Fruit fly (Drosophila melanogaster) whole organism, embryonic: Measurements from ENCODE around the gene Alh.
A peak's percentile ranks its signal among the peaks of the same experiment; 100 is the strongest.

Source experiments
- Awh ChIP-seq: fragments of 200-800 bp; sonication (Bioruptor generic); IDR thresholded peaks from 2 replicates; pipeline ENCODE4, ENCODE4 v1.3.6; 2022; ENCODE audit warnings: missing biosample characterization, missing genetic modification characterization
- CG10147 ChIP-seq: fragments of 200-800 bp; sonication (Bioruptor generic); optimal IDR thresholded peaks from 2 replicates; lab custom pipeline; 2019; ENCODE audit warnings: missing biosample characterization, mild to moderate bottlenecking, missing genetic modification characterization, moderate library complexity
- CG10959 ChIP-seq: fragments of 200-800 bp; sonication (Bioruptor generic); IDR thresholded peaks from 2 replicates; pipeline ENCODE4 v1.3.6; 2022; ENCODE audit warnings: missing biosample characterization, missing genetic modification characterization
- CG11456 ChIP-seq: fragments of 200-800 bp; sonication (Bioruptor generic); IDR thresholded peaks from 3 replicates; pipeline ENCODE4 v1.3.6; 2022; ENCODE audit warnings: missing biosample characterization, missing genetic modification characterization
- CG12299 ChIP-seq: fragments of 200-800 bp; sonication (Bioruptor generic); optimal IDR thresholded peaks from 2 replicates; lab custom pipeline; 2018; ENCODE audit warnings: missing biosample characterization, mild to moderate bottlenecking, missing genetic modification characterization
- CG16813 ChIP-seq: fragments of 200-800 bp; sonication (Bioruptor generic); IDR thresholded peaks from 3 replicates; pipeline ENCODE4 v1.3.6; 2022; ENCODE audit warnings: missing biosample characterization, missing genetic modification characterization; ENCODE audit not compliant: partially characterized antibody
- CG17186 ChIP-seq: fragments of 200-800 bp; sonication (Bioruptor generic); optimal IDR thresholded peaks from 3 replicates; lab custom pipeline; 2017; ENCODE audit warnings: missing biosample characterization, missing genetic modification reagents, missing genetic modification characterization
- CG18262 ChIP-seq: fragments of 200-800 bp; optimal IDR thresholded peaks from 3 replicates; lab custom pipeline; 2019; ENCODE audit warnings: missing biosample characterization, mild to moderate bottlenecking, missing genetic modification characterization, moderate library complexity
- CG18476 ChIP-seq: fragments of 200-800 bp; sonication (Bioruptor generic); optimal IDR thresholded peaks from 2 replicates; lab custom pipeline; 2016; ENCODE audit warnings: missing biosample characterization, mild to moderate bottlenecking, missing genetic modification characterization
- CG2199 ChIP-seq: fragments of 200-800 bp; sonication (Bioruptor generic); IDR thresholded peaks from 3 replicates; pipeline ENCODE4 v1.3.6; 2022; ENCODE audit warnings: missing biosample characterization, missing genetic modification characterization
- CG3065 ChIP-seq: fragments of 200-800 bp; sonication (Bioruptor generic); optimal IDR thresholded peaks from 2 replicates; lab custom pipeline; 2016; ENCODE audit warnings: missing biosample characterization, missing genetic modification characterization
- CG31224 ChIP-seq: fragments of 200-800 bp; sonication (Bioruptor generic); IDR thresholded peaks from 2 replicates; pipeline ENCODE4 v1.3.6; 2022; ENCODE audit warnings: missing biosample characterization, missing genetic modification characterization
- CG31388 ChIP-seq: fragments of 200-800 bp; sonication (Bioruptor generic); optimal IDR thresholded peaks from 2 replicates; lab custom pipeline; 2016; ENCODE audit warnings: missing biosample characterization, missing genetic modification characterization
- CG32772 ChIP-seq: fragments of 200-800 bp; sonication (Bioruptor generic); IDR thresholded peaks from 2 replicates; pipeline ENCODE4 v1.3.6; 2022; ENCODE audit warnings: missing biosample characterization, missing genetic modification characterization
- CG33213 ChIP-seq: fragments of 200-800 bp; sonication (Bioruptor generic); optimal IDR thresholded peaks from 3 replicates; lab custom pipeline; 2016; ENCODE audit warnings: missing biosample characterization, missing genetic modification characterization
- CG4820 ChIP-seq: fragments of 200-800 bp; sonication (Bioruptor generic); optimal IDR thresholded peaks from 3 replicates; lab custom pipeline; 2016; ENCODE audit warnings: missing biosample characterization, missing genetic modification characterization
- CG4854 ChIP-seq: fragments of 200-800 bp; sonication (Bioruptor generic); optimal IDR thresholded peaks from 2 replicates; lab custom pipeline; 2016; ENCODE audit warnings: missing biosample characterization, missing genetic modification characterization, inconsistent platforms
- CG6813 ChIP-seq: fragments of 200-800 bp; sonication (Bioruptor generic); optimal IDR thresholded peaks from 2 replicates; lab custom pipeline; 2017; ENCODE audit warnings: missing biosample characterization, missing genetic modification characterization, mild to moderate bottlenecking, moderate library complexity, missing genetic modification reagents
- CG7786 ChIP-seq: fragments of 200-800 bp; sonication (Bioruptor generic); optimal IDR thresholded peaks from 2 replicates; lab custom pipeline; 2016; ENCODE audit warnings: missing biosample characterization, missing genetic modification characterization
- CG8290 ChIP-seq, 3 experiments: fragments of 200-800 bp; sonication (Bioruptor generic); optimal IDR thresholded peaks; 2 replicates each; lab custom pipeline; 2016 to 2019; ENCODE audit warnings: missing biosample characterization in 3 of 3, missing genetic modification characterization in 3 of 3, mild to moderate bottlenecking in 2 of 3, moderate library complexity in 1 of 3
- CHES-1-like ChIP-seq: fragments of 200-800 bp; sonication (Bioruptor generic); optimal IDR thresholded peaks from 2 replicates; lab custom pipeline; 2016; ENCODE audit warnings: missing biosample characterization, missing genetic modification characterization
- Dref ChIP-seq: fragments of 200-800 bp; sonication (Bioruptor generic); IDR thresholded peaks from 2 replicates; pipeline ENCODE4 v1.3.6; 2022; ENCODE audit warnings: missing biosample characterization, missing genetic modification characterization
- HHEX ChIP-seq: fragments of 200-800 bp; sonication (Bioruptor generic); optimal IDR thresholded peaks from 3 replicates; lab custom pipeline; 2017; ENCODE audit warnings: missing biosample characterization, mild to moderate bottlenecking, missing genetic modification characterization, missing genetic modification reagents
- Hand ChIP-seq: fragments of 200-800 bp; sonication (Bioruptor generic); optimal IDR thresholded peaks from 2 replicates; lab custom pipeline; 2017; ENCODE audit warnings: mild to moderate bottlenecking, missing biosample characterization, missing genetic modification reagents, missing genetic modification characterization
- NK7.1 ChIP-seq: fragments of 200-800 bp; sonication (Bioruptor generic); optimal IDR thresholded peaks from 3 replicates; lab custom pipeline; 2016; ENCODE audit warnings: missing biosample characterization, missing genetic modification characterization
- Neu2 ChIP-seq: fragments of 200-800 bp; sonication (Bioruptor generic); optimal IDR thresholded peaks from 3 replicates; lab custom pipeline; 2016; ENCODE audit warnings: missing biosample characterization, missing genetic modification characterization, borderline replicate concordance
- NfI ChIP-seq: fragments of 200-800 bp; sonication (Bioruptor generic); optimal IDR thresholded peaks from 3 replicates; lab custom pipeline; 2018; ENCODE audit warnings: missing biosample characterization, mild to moderate bottlenecking, missing genetic modification characterization, moderate library complexity
- Ravus ChIP-seq: fragments of 200-800 bp; sonication (Bioruptor generic); IDR thresholded peaks from 2 replicates; pipeline ENCODE4 v1.3.6; 2022; ENCODE audit warnings: missing biosample characterization, missing genetic modification characterization
- TFAM ChIP-seq: fragments of 200-800 bp; sonication (Bioruptor generic); optimal IDR thresholded peaks from 2 replicates; lab custom pipeline; 2017; ENCODE audit warnings: missing biosample characterization, missing genetic modification characterization, inconsistent platforms
- bcd ChIP-seq: fragments of 200-800 bp; sonication (Bioruptor generic); optimal IDR thresholded peaks from 2 replicates; lab custom pipeline; 2017; ENCODE audit warnings: missing biosample characterization, mild to moderate bottlenecking, missing genetic modification characterization
- fd3F ChIP-seq: fragments of 200-800 bp; sonication (Bioruptor generic); optimal IDR thresholded peaks from 2 replicates; lab custom pipeline; 2018; ENCODE audit warnings: missing biosample characterization, mild to moderate bottlenecking, missing genetic modification characterization, moderate library complexity
- gcm ChIP-seq: fragments of 200-800 bp; sonication (Bioruptor generic); optimal IDR thresholded peaks from 2 replicates; lab custom pipeline; 2019; ENCODE audit warnings: missing biosample characterization, mild to moderate bottlenecking, missing genetic modification characterization, moderate library complexity
- hth ChIP-seq: fragments of >200 bp; optimal IDR thresholded peaks from 2 replicates; lab custom pipeline; 2017; ENCODE audit warnings: inconsistent platforms
- jumu ChIP-seq: fragments of 200-800 bp; sonication (Bioruptor generic); optimal IDR thresholded peaks from 3 replicates; lab custom pipeline; 2016; ENCODE audit warnings: missing biosample characterization, missing genetic modification characterization
- nmo ChIP-seq: fragments of 200-800 bp; sonication (Bioruptor generic); optimal IDR thresholded peaks from 2 replicates; lab custom pipeline; 2018; ENCODE audit warnings: missing biosample characterization, mild to moderate bottlenecking, missing genetic modification characterization, moderate library complexity
- odd ChIP-seq: fragments of 200-800 bp; sonication (Bioruptor generic); optimal IDR thresholded peaks from 2 replicates; lab custom pipeline; 2017; ENCODE audit warnings: missing biosample characterization, mild to moderate bottlenecking, missing genetic modification characterization
- otp ChIP-seq: fragments of 200-800 bp; sonication (Bioruptor generic); IDR thresholded peaks from 3 replicates; pipeline ENCODE4, ENCODE4 v1.3.6; 2022; ENCODE audit warnings: missing biosample characterization, missing genetic modification characterization
- p53 ChIP-seq: fragments of 200-800 bp; sonication (Bioruptor generic); optimal IDR thresholded peaks from 2 replicates; lab custom pipeline; 2016; ENCODE audit warnings: missing biosample characterization, missing genetic modification characterization
- sc ChIP-seq, 3 experiments: fragments of >200 bp in 2 of 3; fragments of 200-800 bp in 1 of 3; sonication (Bioruptor generic) in 1 of 3; optimal IDR thresholded peaks; 2 replicates in 2 of 3; 3 replicates in 1 of 3; lab custom pipeline; 2017; ENCODE audit warnings: mild to moderate bottlenecking in 1 of 3, missing biosample characterization in 1 of 3, missing genetic modification characterization in 1 of 3, missing genetic modification reagents in 1 of 3
- sna ChIP-seq: fragments of 200-800 bp; sonication (Bioruptor generic); IDR thresholded peaks from 2 replicates; pipeline ENCODE4 v1.3.6; 2022; ENCODE audit warnings: missing biosample characterization, missing genetic modification characterization; ENCODE audit not compliant: partially characterized antibody
- so ChIP-seq: fragments of 200-800 bp; sonication (Bioruptor generic); IDR thresholded peaks from 3 replicates; pipeline ENCODE4 v1.3.6; 2022; ENCODE audit warnings: missing biosample characterization, missing genetic modification characterization
- sob ChIP-seq: fragments of 200-800 bp; sonication (Bioruptor generic); IDR thresholded peaks from 2 replicates; pipeline ENCODE4 v1.3.6; 2022; ENCODE audit warnings: missing biosample characterization, missing genetic modification characterization
- sqz ChIP-seq: fragments of 200-800 bp; sonication (Bioruptor generic); optimal IDR thresholded peaks from 3 replicates; lab custom pipeline; 2018; ENCODE audit warnings: missing biosample characterization, mild to moderate bottlenecking, missing genetic modification characterization
- sr ChIP-seq: fragments of 200-800 bp; sonication (Bioruptor generic); IDR thresholded peaks from 3 replicates; pipeline ENCODE4 v1.3.6; 2022; ENCODE audit warnings: missing biosample characterization, missing genetic modification characterization
- tap ChIP-seq: fragments of 200-800 bp; optimal IDR thresholded peaks from 3 replicates; lab custom pipeline; 2019; ENCODE audit warnings: missing biosample characterization, mild to moderate bottlenecking, missing genetic modification characterization, moderate library complexity
- trem ChIP-seq: fragments of 200-800 bp; optimal IDR thresholded peaks from 3 replicates; lab custom pipeline; 2019; ENCODE audit warnings: missing biosample characterization, mild to moderate bottlenecking, missing genetic modification characterization, moderate library complexity
- tx ChIP-seq: fragments of 200-800 bp; sonication (Bioruptor generic); optimal IDR thresholded peaks from 2 replicates; lab custom pipeline; 2016; ENCODE audit warnings: missing biosample characterization, missing genetic modification characterization
- zfh2 ChIP-seq: fragments of 200-800 bp; sonication (Bioruptor generic); optimal IDR thresholded peaks from 2 replicates; lab custom pipeline; 2016; ENCODE audit warnings: missing biosample characterization, missing genetic modification characterization

Alh gene

dm6 chr3R:7086377-7087200 lies 37.4 kb downstream of the Alh start, which contains the start of gene alphaTub84B (continued):
- peak; percentile 75 for TF ChIP-seq odd (GFP tag; lab: Kevin White, UChicago)
- TF ChIP-seq sc (optimal IDR thresholded peaks at IDR 0.05; lab: Kevin White, UChicago) = no peak
- no peak for TF ChIP-seq sc (GFP tag; optimal IDR thresholded peaks at IDR 0.05; lab: Kevin White, UChicago)
- peak; percentile 62 for TF ChIP-seq CG17186 (GFP tag; lab: Kevin White, UChicago)
- peak; percentile 54 for TF ChIP-seq CG7786 (GFP tag; lab: Kevin White, UChicago)
- peak; percentile 52; the same call in 1 of the 2 replicates for TF ChIP-seq CG10959 (GFP tag; lab: Robert Waterston, UW)
- peak; percentile 30 for TF ChIP-seq nmo (GFP tag; lab: Kevin White, UChicago)
- peak; percentile 71 for TF ChIP-seq tx
- peak; percentile 36; the same call in 1 of the 3 replicates for TF ChIP-seq CG16813 (GFP tag; lab: Robert Waterston, UW)
- TF ChIP-seq CG33213 (GFP tag; lab: Kevin White, UChicago) = peak; percentile 87
- TF ChIP-seq trem = peak; percentile 64
- TF ChIP-seq gcm (GFP tag; lab: Kevin White, UChicago) = peak; percentile 52
- TF ChIP-seq CG10147 (GFP tag; lab: Kevin White, UChicago) = peak; percentile 61
- no peak for TF ChIP-seq Ravus (GFP tag; lab: Robert Waterston, UW)
- TF ChIP-seq CG18262 (tag; lab: Kevin White, UChicago) = peak; percentile 33
- TF ChIP-seq tap (tag; lab: Kevin White, UChicago) = peak; percentile 39
- peak; percentile 49 for TF ChIP-seq NfI (GFP tag; lab: Kevin White, UChicago)
- peak; percentile 82; the same call in 2 of the 3 replicates for TF ChIP-seq sr (GFP tag; lab: Robert Waterston, UW)
- peak; percentile 55 for TF ChIP-seq NK7.1
- TF ChIP-seq jumu (GFP tag; lab: Kevin White, UChicago) = peak; percentile 74
- no peak for TF ChIP-seq CG3065 (GFP tag; lab: Kevin White, UChicago)
- peak; percentile 47 for TF ChIP-seq CG6813
- TF ChIP-seq CG8290 (GFP tag; optimal IDR thresholded peaks at IDR 0.05; lab: Kevin White, UChicago) = peak; percentile 46
- TF ChIP-seq CG8290 (tag; optimal IDR thresholded peaks at IDR 0.05; lab: Kevin White, UChicago) = peak; percentile 59 to 93
- TF ChIP-seq CG12299 (tag; lab: Kevin White, UChicago) = peak; percentile 31
- TF ChIP-seq HHEX (GFP tag; lab: Kevin White, UChicago) = peak; percentile 74
- TF ChIP-seq CG4820 = no peak
- TF ChIP-seq Dref (GFP tag; lab: Robert Waterston, UW) = peak; percentile 89
- peak; percentile 34 for TF ChIP-seq zfh2 (GFP tag; lab: Kevin White, UChicago)
- peak; percentile 76 for TF ChIP-seq p53 (GFP tag; lab: Kevin White, UChicago)
- TF ChIP-seq hth = no peak
- peak; percentile 99 for TF ChIP-seq sqz (GFP tag; lab: Kevin White, UChicago)
- TF ChIP-seq CG4854 (GFP tag; lab: Kevin White, UChicago) = peak; percentile 60
- peak; percentile 75; the same call in 2 of the 3 replicates for TF ChIP-seq otp (GFP tag; lab: Robert Waterston, UW)
- TF ChIP-seq CG31388 (GFP tag; lab: Kevin White, UChicago) = no peak
- no peak for TF ChIP-seq sna (GFP tag; lab: Robert Waterston, UW)
- no peak for TF ChIP-seq CG31224 (GFP tag; lab: Robert Waterston, UW)
- TF ChIP-seq CHES-1-like (GFP tag; lab: Kevin White, UChicago) = peak; percentile 75
- peak; percentile 42 for TF ChIP-seq bcd (GFP tag; lab: Kevin White, UChicago)
- TF ChIP-seq TFAM (GFP tag; lab: Kevin White, UChicago) = no peak
- TF ChIP-seq so (GFP tag; lab: Robert Waterston, UW) = peak; percentile 71; the same call in 2 of the 3 replicates
- peak; percentile 85; the same call in 2 of the 3 replicates for TF ChIP-seq CG2199 (GFP tag; lab: Robert Waterston, UW)
- TF ChIP-seq CG18476 (GFP tag; lab: Kevin White, UChicago) = peak; percentile 36
- TF ChIP-seq Awh = peak; percentile 42; the same call in 1 of the 2 replicates
- no peak for TF ChIP-seq fd3F (GFP tag; lab: Kevin White, UChicago)
- TF ChIP-seq CG11456 = peak; percentile 83
- peak; percentile 82 for TF ChIP-seq sob (GFP tag; lab: Robert Waterston, UW)
- peak; percentile 39 for TF ChIP-seq Hand (GFP tag; lab: Kevin White, UChicago)
- peak; percentile 51 for TF ChIP-seq Neu2 (GFP tag; lab: Kevin White, UChicago)
- peak; percentile 51; the same call in 1 of the 2 replicates for TF ChIP-seq CG32772
